Fruit fly (Drosophila melanogaster) whole organism, prepupa: ENCODE data around the gene CG14506.

Experiments
- CG11762 ChIP-seq: fragments of 200-800 bp; sonication (Bioruptor generic); optimal IDR thresholded peaks from 3 replicates; lab custom pipeline; 2016; ENCODE audit warnings: missing biosample characterization, missing genetic modification characterization; ENCODE audit not compliant: insufficient read depth
- CG1621 ChIP-seq: fragments of 200-800 bp; sonication (Bioruptor generic); optimal IDR thresholded peaks from 3 replicates; lab custom pipeline; 2018; ENCODE audit warnings: missing biosample characterization, mild to moderate bottlenecking, missing genetic modification characterization
- Eip75B ChIP-seq: fragments of 200-800 bp; sonication (Bioruptor generic); optimal IDR thresholded peaks from 3 replicates; lab custom pipeline; 2016; ENCODE audit warnings: missing biosample characterization, missing genetic modification characterization
- OdsH ChIP-seq: fragments of 200-800 bp; sonication (Bioruptor generic); optimal IDR thresholded peaks from 3 replicates; lab custom pipeline; 2016; ENCODE audit warnings: missing biosample characterization, missing genetic modification characterization
- fkh ChIP-seq: fragments of 200-800 bp; sonication (Bioruptor generic); optimal IDR thresholded peaks from 3 replicates; lab custom pipeline; 2017; ENCODE audit warnings: missing biosample characterization, mild to moderate bottlenecking, missing genetic modification characterization, moderate library complexity
- pdm3 ChIP-seq: fragments of 200-800 bp; sonication (Bioruptor generic); optimal IDR thresholded peaks from 3 replicates; lab custom pipeline; 2016; ENCODE audit warnings: missing biosample characterization, missing genetic modification characterization

dm6 chr3R:29274590-29274989, 22.4 kb downstream of the CG14506 start:
- TF ChIP-seq Eip75B (GFP tag; lab: Kevin White, UChicago) (no peak), OdsH (GFP tag; lab: Kevin White, UChicago) (no peak), pdm3 (peak; percentile 14), CG1621 (tag; lab: Kevin White, UChicago) (no peak), CG11762 (GFP tag; lab: Kevin White, UChicago) (no peak), fkh (no peak)
